Fruit fly (Drosophila melanogaster) whole organism, prepupa: Measurements from ENCODE around the gene CG14417.
A peak's percentile ranks its signal among the peaks of the same experiment; 100 is the strongest.

ENCODE experiments used
- Blimp-1 ChIP-seq: fragments of 200-800 bp; sonication (Bioruptor generic); optimal IDR thresholded peaks from 3 replicates; lab custom pipeline; 2017; ENCODE audit warnings: missing biosample characterization, missing genetic modification characterization, mild to moderate bottlenecking, moderate library complexity, missing genetic modification reagents
- CG10631 ChIP-seq: fragments of 200-800 bp; sonication (Bioruptor generic); optimal IDR thresholded peaks from 2 replicates; lab custom pipeline; 2016; ENCODE audit warnings: missing biosample characterization, missing genetic modification characterization
- CG10669 ChIP-seq: fragments of 200-800 bp; sonication (Bioruptor generic); optimal IDR thresholded peaks from 3 replicates; lab custom pipeline; 2018; ENCODE audit warnings: missing biosample characterization, mild to moderate bottlenecking, missing genetic modification characterization, moderate library complexity
- CG11294 ChIP-seq: fragments of 200-800 bp; sonication (Bioruptor generic); IDR thresholded peaks from 2 replicates; pipeline ENCODE4 v1.3.6; 2022; ENCODE audit warnings: missing biosample characterization, missing genetic modification characterization
- CG1621 ChIP-seq: fragments of 200-800 bp; sonication (Bioruptor generic); optimal IDR thresholded peaks from 3 replicates; lab custom pipeline; 2018; ENCODE audit warnings: missing biosample characterization, mild to moderate bottlenecking, missing genetic modification characterization
- CG16779 ChIP-seq: fragments of 200-800 bp; sonication (Bioruptor generic); optimal IDR thresholded peaks from 3 replicates; lab custom pipeline; 2017; ENCODE audit warnings: missing biosample characterization, mild to moderate bottlenecking, missing genetic modification characterization
- CG3032 ChIP-seq: fragments of 200-800 bp; optimal IDR thresholded peaks from 2 replicates; lab custom pipeline; 2019; ENCODE audit warnings: missing biosample characterization, mild to moderate bottlenecking, missing genetic modification characterization, moderate library complexity
- CG31627 ChIP-seq: fragments of 200-800 bp; sonication (Bioruptor generic); optimal IDR thresholded peaks from 3 replicates; lab custom pipeline; 2016; ENCODE audit warnings: missing biosample characterization, missing genetic modification characterization
- CG3919 ChIP-seq: fragments of 200-800 bp; sonication (Bioruptor generic); optimal IDR thresholded peaks from 3 replicates; lab custom pipeline; 2016; ENCODE audit warnings: missing biosample characterization, missing genetic modification characterization
- CG4318 ChIP-seq: fragments of 200-800 bp; sonication (Bioruptor generic); optimal IDR thresholded peaks from 3 replicates; lab custom pipeline; 2017; ENCODE audit warnings: missing biosample characterization, mild to moderate bottlenecking, missing genetic modification characterization
- CG6276 ChIP-seq: fragments of 200-800 bp; sonication (Bioruptor generic); optimal IDR thresholded peaks from 2 replicates; lab custom pipeline; 2017; ENCODE audit warnings: missing biosample characterization, mild to moderate bottlenecking, missing genetic modification characterization
- CG6792 ChIP-seq: fragments of 200-800 bp; sonication (Bioruptor generic); optimal IDR thresholded peaks from 3 replicates; lab custom pipeline; 2016; ENCODE audit warnings: missing biosample characterization, missing genetic modification characterization
- CG7368 ChIP-seq: fragments of 200-800 bp; sonication (Bioruptor generic); optimal IDR thresholded peaks from 3 replicates; lab custom pipeline; 2016; ENCODE audit warnings: missing biosample characterization, missing genetic modification characterization
- CG8319 ChIP-seq: fragments of 200-800 bp; sonication (Bioruptor generic); optimal IDR thresholded peaks from 3 replicates; lab custom pipeline; 2016; ENCODE audit warnings: missing biosample characterization, missing genetic modification characterization
- CG8632 ChIP-seq: fragments of 200-800 bp; sonication (Bioruptor generic); optimal IDR thresholded peaks from 3 replicates; lab custom pipeline; 2016; ENCODE audit warnings: missing biosample characterization, missing genetic modification characterization
- Eip75B ChIP-seq: fragments of 200-800 bp; sonication (Bioruptor generic); optimal IDR thresholded peaks from 3 replicates; lab custom pipeline; 2016; ENCODE audit warnings: missing biosample characterization, missing genetic modification characterization
- Eip78C ChIP-seq: fragments of 200-800 bp; sonication (Bioruptor generic); peaks from one replicate; lab custom pipeline; 2016; ENCODE audit warnings: missing biosample characterization, missing genetic modification characterization
- Eip93F ChIP-seq: fragments of 200-800 bp; sonication (Bioruptor generic); optimal IDR thresholded peaks from 2 replicates; lab custom pipeline; 2016; ENCODE audit warnings: missing biosample characterization, mild to moderate bottlenecking, missing genetic modification characterization
- Ets21C ChIP-seq: fragments of 200-800 bp; sonication (Bioruptor generic); optimal IDR thresholded peaks from 3 replicates; lab custom pipeline; 2016; ENCODE audit warnings: missing biosample characterization, missing genetic modification characterization
- Ets96B ChIP-seq: fragments of 200-800 bp; optimal IDR thresholded peaks from 2 replicates; lab custom pipeline; 2019; ENCODE audit warnings: missing biosample characterization, mild to moderate bottlenecking, missing genetic modification characterization, moderate library complexity
- Hr38 ChIP-seq: sonication (Bioruptor generic); optimal IDR thresholded peaks from 2 replicates; lab custom pipeline; 2016; ENCODE audit warnings: missing biosample characterization, missing genetic modification characterization
- Hr39 ChIP-seq: fragments of 200-800 bp; sonication (Bioruptor generic); optimal IDR thresholded peaks from 2 replicates; lab custom pipeline; 2016; ENCODE audit warnings: missing biosample characterization, missing genetic modification characterization
- OdsH ChIP-seq: fragments of 200-800 bp; sonication (Bioruptor generic); optimal IDR thresholded peaks from 3 replicates; lab custom pipeline; 2016; ENCODE audit warnings: missing biosample characterization, missing genetic modification characterization
- Sox102F ChIP-seq: fragments of 200-800 bp; sonication (Bioruptor generic); optimal IDR thresholded peaks from 2 replicates; lab custom pipeline; 2016; ENCODE audit warnings: missing biosample characterization, mild to moderate bottlenecking, missing genetic modification characterization
- Sox15 ChIP-seq: fragments of 200-800 bp; sonication (Bioruptor generic); optimal IDR thresholded peaks from 3 replicates; lab custom pipeline; 2016; ENCODE audit warnings: missing biosample characterization, missing genetic modification characterization
- dac ChIP-seq: fragments of 200-800 bp; sonication (Bioruptor generic); optimal IDR thresholded peaks from 2 replicates; lab custom pipeline; 2017; ENCODE audit warnings: missing biosample characterization, mild to moderate bottlenecking, missing genetic modification characterization
- dsx ChIP-seq: fragments of 200-800 bp; optimal IDR thresholded peaks from 3 replicates; lab custom pipeline; 2019; ENCODE audit warnings: missing biosample characterization, mild to moderate bottlenecking, missing genetic modification characterization, moderate library complexity; ENCODE audit not compliant: poor library complexity, severe bottlenecking
- esn ChIP-seq: fragments of 200-800 bp; sonication (Bioruptor generic); optimal IDR thresholded peaks from 2 replicates; lab custom pipeline; 2016; ENCODE audit warnings: missing biosample characterization, mild to moderate bottlenecking, missing genetic modification characterization, moderate library complexity
- fd59A ChIP-seq: fragments of 200-800 bp; sonication (Bioruptor generic); optimal IDR thresholded peaks from 2 replicates; lab custom pipeline; 2017; ENCODE audit warnings: missing biosample characterization, mild to moderate bottlenecking, missing genetic modification characterization, missing genetic modification reagents
- fd85E ChIP-seq: fragments of 200-800 bp; sonication (Bioruptor generic); optimal IDR thresholded peaks from 3 replicates; lab custom pipeline; 2016; ENCODE audit warnings: missing biosample characterization, missing genetic modification characterization
- fkh ChIP-seq: fragments of 200-800 bp; sonication (Bioruptor generic); optimal IDR thresholded peaks from 3 replicates; lab custom pipeline; 2017; ENCODE audit warnings: missing biosample characterization, mild to moderate bottlenecking, missing genetic modification characterization, moderate library complexity
- lz ChIP-seq: fragments of 200-800 bp; sonication (Bioruptor generic); optimal IDR thresholded peaks from 3 replicates; lab custom pipeline; 2016; ENCODE audit warnings: missing biosample characterization, missing genetic modification characterization
- net ChIP-seq: fragments of 200-800 bp; sonication (Bioruptor generic); optimal IDR thresholded peaks from 3 replicates; lab custom pipeline; 2016; ENCODE audit warnings: missing biosample characterization, missing genetic modification characterization
- ss ChIP-seq, 2 experiments: fragments of 200-800 bp; sonication (Bioruptor generic); optimal IDR thresholded peaks; 2 replicates in 1 of 2; 3 replicates in 1 of 2; lab custom pipeline; 2017 to 2018; ENCODE audit warnings: mild to moderate bottlenecking in 2 of 2, missing biosample characterization in 2 of 2, missing genetic modification characterization in 2 of 2, moderate library complexity in 1 of 2
- vri ChIP-seq: fragments of 200-800 bp; sonication (Bioruptor generic); optimal IDR thresholded peaks from 3 replicates; lab custom pipeline; 2016; ENCODE audit warnings: missing biosample characterization, mild to moderate bottlenecking, missing genetic modification characterization

The CG14417 gene

DNA sequence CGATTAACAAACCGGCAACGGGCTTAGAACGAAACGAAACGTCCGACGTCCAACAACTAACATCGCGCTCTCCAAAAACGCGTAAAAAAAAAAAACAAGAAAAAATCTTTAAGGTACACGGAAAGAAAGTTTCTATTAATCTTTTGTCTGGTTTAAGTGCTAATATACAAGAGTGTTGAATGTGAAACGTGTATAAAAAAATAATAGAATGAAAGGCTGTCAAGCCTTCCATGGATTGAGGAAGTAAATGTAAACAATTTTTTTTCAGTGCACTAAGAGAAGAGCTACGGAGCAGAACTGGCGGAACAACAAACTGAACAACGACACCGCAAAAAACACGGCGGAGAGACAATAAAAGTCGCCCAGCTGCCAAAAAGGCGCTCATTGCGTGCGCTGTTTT lies 43.4 kb upstream of the CG14417 start, which contains the start of gene CG3588 (continued):
- TF ChIP-seq lz (GFP tag; lab: Kevin White, UChicago) = peak; percentile 26
- TF ChIP-seq CG3919 (GFP tag; lab: Kevin White, UChicago) = no peak
- TF ChIP-seq Ets21C = peak; percentile 22
- TF ChIP-seq fkh = no peak
- no peak for TF ChIP-seq CG8319 (GFP tag; lab: Kevin White, UChicago)
- TF ChIP-seq net (GFP tag; lab: Kevin White, UChicago) = no peak
- TF ChIP-seq Eip93F (GFP tag; lab: Kevin White, UChicago) = no peak
- TF ChIP-seq CG16779 (tag; lab: Kevin White, UChicago) = no peak
- TF ChIP-seq CG4318 (GFP tag; lab: Kevin White, UChicago) = no peak
- TF ChIP-seq Eip78C (GFP tag; lab: Kevin White, UChicago) = peak; percentile 57
- TF ChIP-seq, all 60 proteins: peak for 12

DNA sequence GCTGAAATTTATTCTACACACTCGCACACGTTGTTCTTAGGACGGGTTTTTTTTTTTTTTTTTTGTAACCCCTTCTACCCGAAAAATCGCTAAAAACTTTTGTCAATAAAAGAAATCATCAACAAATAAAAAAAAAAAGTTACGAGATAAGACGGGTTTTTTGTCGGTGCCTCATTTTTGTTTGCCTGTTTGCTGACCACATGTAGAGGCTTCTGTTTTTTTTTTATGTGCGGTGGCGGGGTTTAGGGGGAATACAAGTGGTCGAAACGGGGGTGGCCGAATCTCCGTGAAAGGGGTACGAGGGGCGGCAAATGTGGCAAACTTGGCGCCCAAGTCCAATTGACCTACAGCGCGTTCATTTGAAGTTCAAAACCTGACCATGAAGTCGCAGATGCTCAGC lies 42.2 kb upstream of the CG14417 start:
- TF ChIP-seq Sox15 (GFP tag; lab: Kevin White, UChicago) (no peak), OdsH (GFP tag; lab: Kevin White, UChicago) (no peak), vri (GFP tag; lab: Kevin White, UChicago) (peak; percentile 6), fkh (peak; percentile 64), CG6276 (GFP tag; lab: Kevin White, UChicago) (no peak)

DNA sequence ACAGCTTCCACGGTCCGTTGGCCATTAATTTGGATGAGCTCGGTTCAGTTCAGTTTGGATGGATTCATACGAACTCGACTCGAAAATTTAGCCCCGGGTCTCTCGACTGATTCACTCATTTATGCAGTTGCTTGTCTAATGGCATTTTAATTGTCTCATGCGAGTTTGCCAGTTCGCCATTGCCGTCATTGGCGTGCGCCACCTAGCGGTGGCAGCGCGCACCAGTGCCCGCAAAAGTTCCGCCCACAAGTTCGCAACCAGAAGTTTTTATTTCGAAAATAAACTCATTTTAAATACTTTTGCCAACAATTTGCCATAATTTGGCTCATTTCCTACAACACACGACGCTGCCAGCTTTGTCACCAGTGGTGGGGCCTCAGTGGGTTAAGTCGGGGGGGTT lies 38.8 kb upstream of the CG14417 start:
- TF ChIP-seq CG4318 (GFP tag; lab: Kevin White, UChicago) = no peak
- TF ChIP-seq CG10669 (GFP tag; lab: Kevin White, UChicago) = no peak
- no peak for TF ChIP-seq CG10631 (GFP tag; lab: Kevin White, UChicago)
- TF ChIP-seq Blimp-1 (GFP tag; lab: Kevin White, UChicago) = no peak
- TF ChIP-seq fd59A (GFP tag; lab: Kevin White, UChicago) = no peak
- TF ChIP-seq Hr38 (GFP tag; lab: Kevin White, UChicago) = no peak
- TF ChIP-seq dsx (GFP tag; lab: Kevin White, UChicago) = no peak
- TF ChIP-seq Hr39 (GFP tag; lab: Kevin White, UChicago) = no peak
- TF ChIP-seq Eip93F (GFP tag; lab: Kevin White, UChicago) = no peak
- no peak for TF ChIP-seq dac
- TF ChIP-seq Eip75B (GFP tag; lab: Kevin White, UChicago) = no peak
- no peak for TF ChIP-seq CG11294 (GFP tag; lab: Robert Waterston, UW)
- TF ChIP-seq CG3032 = no peak
- TF ChIP-seq CG6792 (GFP tag; lab: Kevin White, UChicago) = no peak

DNA sequence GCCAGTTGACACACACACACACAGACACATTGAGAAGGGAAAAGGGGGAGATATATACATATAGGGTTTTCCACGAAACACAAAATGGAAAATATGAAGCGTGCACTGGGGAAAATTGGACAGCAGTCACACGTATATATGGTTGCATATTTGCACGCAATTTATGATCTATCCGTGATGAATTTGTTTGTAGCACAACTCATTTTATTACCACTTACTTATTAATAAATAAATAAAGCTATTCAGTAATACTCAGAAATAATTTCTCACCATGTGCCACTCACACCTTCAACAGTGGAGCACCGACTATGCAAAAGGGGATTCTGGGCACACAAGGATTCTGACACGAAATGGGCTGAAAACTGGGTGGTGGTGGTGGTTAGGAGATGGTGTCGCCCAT lies 37.8 kb upstream of the CG14417 start:
- TF ChIP-seq esn (GFP tag; lab: Kevin White, UChicago) (no peak), dsx (GFP tag; lab: Kevin White, UChicago) (no peak), dac (no peak), Sox102F (GFP tag; lab: Kevin White, UChicago) (no peak), CG8632 (GFP tag; lab: Kevin White, UChicago) (no peak), ss (GFP tag; optimal IDR thresholded peaks at IDR 0.05; lab: Kevin White, UChicago) (no peak), CG31627 (no peak), Hr38 (GFP tag; lab: Kevin White, UChicago) (no peak), CG1621 (tag; lab: Kevin White, UChicago) (no peak), fd85E (GFP tag; lab: Kevin White, UChicago) (no peak), CG3032 (peak; percentile 1), Ets96B (tag; lab: Kevin White, UChicago) (peak; percentile 17), Eip75B (GFP tag; lab: Kevin White, UChicago) (no peak), CG3919 (GFP tag; lab: Kevin White, UChicago) (no peak), Eip78C (GFP tag; lab: Kevin White, UChicago) (peak; percentile 19), CG8319 (GFP tag; lab: Kevin White, UChicago) (no peak), CG7368 (no peak), CG16779 (tag; lab: Kevin White, UChicago) (no peak)
